Worm (Caenorhabditis elegans): ENCODE results near the gene R04D3.4.

R04D3.4 gene

DNA sequence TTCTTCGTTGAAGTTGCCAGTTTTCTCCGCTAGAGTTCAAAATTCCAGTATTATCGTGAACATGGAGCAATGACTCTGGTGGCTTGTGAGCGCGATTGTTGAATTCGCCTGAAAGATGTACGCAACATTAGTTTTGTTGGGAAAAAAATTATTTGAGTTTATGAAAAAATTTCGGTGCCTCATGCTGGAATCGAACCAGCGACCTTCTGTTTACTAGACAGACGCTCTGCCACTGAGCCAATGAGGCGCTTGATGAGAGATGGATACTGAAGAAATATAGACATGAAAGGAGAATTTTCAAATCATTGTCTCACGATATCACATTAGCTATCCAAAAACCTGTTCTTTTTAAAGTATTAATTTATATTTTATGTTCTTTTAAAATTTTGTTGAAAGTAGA lies 5.2 kb downstream of the R04D3.4 start:
- TF ChIP-seq ztf-23 (GFP tag; IDR thresholded peaks at IDR 0.05) = no peak
- no peak for TF ChIP-seq ref-1 (GFP tag; conservative IDR thresholded peaks at IDR 0.05)
- TF ChIP-seq cog-1 (tag; optimal IDR thresholded peaks at IDR 0.05) = no peak
- no peak for TF ChIP-seq ztf-29 (GFP tag; IDR thresholded peaks at IDR 0.05)
- TF ChIP-seq tab-1 (GFP tag; IDR thresholded peaks at IDR 0.05) = no peak
- peak; percentile 53; the same call in 1 of the 2 replicates for TF ChIP-seq flt-1 (GFP tag; IDR thresholded peaks at IDR 0.05)
- TF ChIP-seq T22C8.4 (GFP tag; IDR thresholded peaks at IDR 0.05) = no peak
- TF ChIP-seq klf-2 (GFP tag; conservative IDR thresholded peaks at IDR 0.05) = no peak

- no peak for TF ChIP-seq cog-1 (tag; optimal IDR thresholded peaks at IDR 0.05)
- TF ChIP-seq ztf-23 (GFP tag; IDR thresholded peaks at IDR 0.05) = no peak
- no peak for TF ChIP-seq ztf-29 (GFP tag; IDR thresholded peaks at IDR 0.05)
- TF ChIP-seq med-1 (GFP tag; optimal IDR thresholded peaks at IDR 0.05; ENCODE audit: insufficient read depth) = no peak
- TF ChIP-seq klf-2 (GFP tag; conservative IDR thresholded peaks at IDR 0.05) = no peak
- TF ChIP-seq T22C8.4 (GFP tag; IDR thresholded peaks at IDR 0.05) = no peak
- TF ChIP-seq flt-1 (GFP tag; IDR thresholded peaks at IDR 0.05) = no peak
- TF ChIP-seq ref-1 (GFP tag; conservative IDR thresholded peaks at IDR 0.05) = no peak
- TF ChIP-seq tab-1 (GFP tag; IDR thresholded peaks at IDR 0.05) = no peak
Observed at ce11 chrX:13278876-13279275, 9.7 kb downstream of the R04D3.4 start, which contains the start of gene phf-33. phf-33 (minus strand) TSS chrX:13278976.

DNA sequence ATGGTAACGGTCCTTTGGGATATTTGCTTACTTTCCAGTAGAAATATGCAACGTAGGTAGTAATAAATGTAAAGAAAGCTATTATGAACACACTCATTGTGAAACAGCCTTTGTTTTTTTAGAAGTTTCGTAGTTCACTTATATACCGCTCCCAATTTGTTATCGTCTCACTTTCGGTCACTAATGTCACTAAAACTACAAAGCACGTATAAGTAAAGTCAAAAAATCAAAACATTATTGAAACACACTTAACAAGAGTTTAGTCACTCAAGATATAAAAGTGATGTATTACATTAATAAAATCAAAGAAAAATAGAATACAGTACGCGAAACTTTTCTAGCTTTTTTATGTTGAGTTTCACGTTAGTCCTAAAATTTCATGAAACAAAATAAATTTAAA lies 14.5 kb downstream of the R04D3.4 start, which contains the start of gene cyp-14A3:
cyp-14A3 (minus strand) TSS at position 101 of the 400 bp plus-strand sequence.
- TF ChIP-seq ztf-29 (GFP tag; IDR thresholded peaks at IDR 0.05) (no peak), cog-1 (tag; optimal IDR thresholded peaks at IDR 0.05) (no peak), med-1 (GFP tag; optimal IDR thresholded peaks at IDR 0.05; ENCODE audit: insufficient read depth) (no peak), ref-1 (GFP tag; conservative IDR thresholded peaks at IDR 0.05) (no peak)

DNA sequence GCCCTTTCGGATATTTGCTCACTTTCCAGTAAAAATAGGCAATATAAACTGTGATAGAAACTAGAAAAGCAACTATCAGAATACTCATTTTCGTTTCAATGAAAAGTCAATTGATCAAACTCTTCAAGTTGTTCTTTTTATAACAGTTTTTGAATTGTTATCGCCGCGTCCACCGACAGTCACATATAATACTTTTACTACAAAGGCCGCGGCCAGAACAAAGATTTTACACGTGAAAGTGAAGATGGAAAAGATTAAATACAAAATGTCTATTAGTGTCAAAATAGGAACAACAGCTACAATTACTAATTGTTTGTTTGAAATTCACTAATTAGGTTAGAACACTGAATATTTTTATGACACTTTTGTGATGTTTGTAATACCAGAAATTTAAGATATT lies 19.0 kb downstream of the R04D3.4 start, which contains the start of gene cyp-14A2:
cyp-14A2 (minus strand) TSS at position 101 of the 400 bp plus-strand sequence.
- TF ChIP-seq klf-2 (GFP tag; conservative IDR thresholded peaks at IDR 0.05) = no peak
- TF ChIP-seq flt-1 (GFP tag; IDR thresholded peaks at IDR 0.05) = no peak
- no peak for TF ChIP-seq cog-1 (tag; optimal IDR thresholded peaks at IDR 0.05)
- TF ChIP-seq ref-1 (GFP tag; conservative IDR thresholded peaks at IDR 0.05) = no peak
- no peak for TF ChIP-seq ztf-29 (GFP tag; IDR thresholded peaks at IDR 0.05)
- TF ChIP-seq tab-1 (GFP tag; IDR thresholded peaks at IDR 0.05) = no peak

- TF ChIP-seq ztf-23 (GFP tag; IDR thresholded peaks at IDR 0.05) = no peak
- TF ChIP-seq tab-1 (GFP tag; IDR thresholded peaks at IDR 0.05) = no peak
- no peak for TF ChIP-seq cog-1 (tag; optimal IDR thresholded peaks at IDR 0.05)
- TF ChIP-seq T22C8.4 (GFP tag; IDR thresholded peaks at IDR 0.05) = no peak
- no peak for TF ChIP-seq med-1 (GFP tag; optimal IDR thresholded peaks at IDR 0.05; ENCODE audit: insufficient read depth)
- TF ChIP-seq flt-1 (GFP tag; IDR thresholded peaks at IDR 0.05) = no peak
- TF ChIP-seq klf-2 (GFP tag; conservative IDR thresholded peaks at IDR 0.05) = no peak
- no peak for TF ChIP-seq ref-1 (GFP tag; conservative IDR thresholded peaks at IDR 0.05)
- TF ChIP-seq ztf-29 (GFP tag; IDR thresholded peaks at IDR 0.05) = no peak
Observed at ce11 chrX:13267230-13267629, 21.4 kb downstream of the R04D3.4 start, which contains the start of gene cyp-14A1. cyp-14A1 (minus strand) TSS chrX:13267355.

ce11 chrX:13264550-13264949 lies 24.1 kb downstream of the R04D3.4 start:
- TF ChIP-seq cog-1 (tag; optimal IDR thresholded peaks at IDR 0.05) (peak; percentile 44), klf-2 (GFP tag; conservative IDR thresholded peaks at IDR 0.05) (peak; percentile 90), med-1 (GFP tag; optimal IDR thresholded peaks at IDR 0.05; ENCODE audit: insufficient read depth) (peak; percentile 28), ztf-29 (GFP tag; IDR thresholded peaks at IDR 0.05) (peak; percentile 88), flt-1 (GFP tag; IDR thresholded peaks at IDR 0.05) (peak; percentile 92), ztf-23 (GFP tag; IDR thresholded peaks at IDR 0.05) (peak; percentile 94), T22C8.4 (GFP tag; IDR thresholded peaks at IDR 0.05) (peak; percentile 89), tab-1 (GFP tag; IDR thresholded peaks at IDR 0.05) (peak; percentile 92), ref-1 (GFP tag; conservative IDR thresholded peaks at IDR 0.05) (peak; percentile 77)

DNA sequence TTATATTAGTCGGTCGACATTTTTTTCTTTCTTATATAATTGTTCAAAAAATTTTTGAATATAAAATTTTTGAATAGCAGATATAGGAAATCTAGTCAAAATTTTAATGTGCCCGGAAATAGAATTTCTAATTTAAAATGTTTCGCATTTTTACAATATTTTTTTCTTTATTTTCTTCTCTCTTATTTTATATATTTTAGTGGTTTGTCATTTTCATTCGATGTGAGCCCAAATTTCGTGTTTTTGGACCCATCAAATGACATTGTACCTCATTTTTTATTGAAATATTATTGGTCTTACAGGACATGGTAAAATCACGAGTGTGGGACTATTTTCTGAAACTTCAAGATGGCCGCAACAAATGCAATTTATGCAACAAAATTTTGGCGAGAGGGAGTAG lies 26.4 kb downstream of the R04D3.4 start, which contains the start of gene K09A11.1:
K09A11.1 (plus strand) TSS at position 301 of the 400 bp plus-strand sequence.
- TF ChIP-seq flt-1 (GFP tag; IDR thresholded peaks at IDR 0.05) (no peak), cog-1 (tag; optimal IDR thresholded peaks at IDR 0.05) (no peak), med-1 (GFP tag; optimal IDR thresholded peaks at IDR 0.05; ENCODE audit: insufficient read depth) (no peak), ztf-23 (GFP tag; IDR thresholded peaks at IDR 0.05) (no peak), tab-1 (GFP tag; IDR thresholded peaks at IDR 0.05) (no peak), ref-1 (GFP tag; conservative IDR thresholded peaks at IDR 0.05) (no peak), ztf-29 (GFP tag; IDR thresholded peaks at IDR 0.05) (no peak), T22C8.4 (GFP tag; IDR thresholded peaks at IDR 0.05) (no peak), klf-2 (GFP tag; conservative IDR thresholded peaks at IDR 0.05) (no peak)

DNA sequence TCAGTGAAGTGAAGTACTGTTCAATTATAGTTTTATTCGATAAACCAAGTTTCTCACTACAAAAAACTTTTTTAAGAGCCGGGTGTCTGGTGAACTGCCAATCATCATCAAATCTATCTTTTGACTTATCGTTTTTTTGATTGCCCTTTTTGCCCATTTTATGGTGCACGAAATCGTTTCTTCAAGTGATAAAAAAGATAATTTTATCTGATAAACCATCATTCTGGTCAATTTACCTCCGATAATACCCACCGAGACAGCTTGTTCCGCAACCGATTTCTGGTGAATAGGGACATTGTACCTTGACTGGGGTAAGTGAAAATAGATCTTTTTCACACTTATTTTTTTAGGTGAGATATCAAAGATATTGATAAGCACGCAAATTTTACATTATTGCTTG lies 31.0 kb downstream of the R04D3.4 start, which contains the start of gene K08H2.10:
K08H2.10 (plus strand) TSS at position 230 of the 400 bp plus-strand sequence.
- TF ChIP-seq flt-1 (GFP tag; IDR thresholded peaks at IDR 0.05) = no peak
- no peak for TF ChIP-seq ztf-29 (GFP tag; IDR thresholded peaks at IDR 0.05)
- TF ChIP-seq med-1 (GFP tag; optimal IDR thresholded peaks at IDR 0.05; ENCODE audit: insufficient read depth) = no peak
- TF ChIP-seq ref-1 (GFP tag; conservative IDR thresholded peaks at IDR 0.05) = no peak

- no peak for TF ChIP-seq ztf-23 (GFP tag; IDR thresholded peaks at IDR 0.05)
- no peak for TF ChIP-seq ref-1 (GFP tag; conservative IDR thresholded peaks at IDR 0.05)
- TF ChIP-seq tab-1 (GFP tag; IDR thresholded peaks at IDR 0.05) = no peak
- no peak for TF ChIP-seq ztf-29 (GFP tag; IDR thresholded peaks at IDR 0.05)
Observed at ce11 chrX:13251914-13252434, 36.6 kb downstream of the R04D3.4 start, which contains the start of gene nhr-32. nhr-32 (plus strand) TSS chrX:13251964.

DNA sequence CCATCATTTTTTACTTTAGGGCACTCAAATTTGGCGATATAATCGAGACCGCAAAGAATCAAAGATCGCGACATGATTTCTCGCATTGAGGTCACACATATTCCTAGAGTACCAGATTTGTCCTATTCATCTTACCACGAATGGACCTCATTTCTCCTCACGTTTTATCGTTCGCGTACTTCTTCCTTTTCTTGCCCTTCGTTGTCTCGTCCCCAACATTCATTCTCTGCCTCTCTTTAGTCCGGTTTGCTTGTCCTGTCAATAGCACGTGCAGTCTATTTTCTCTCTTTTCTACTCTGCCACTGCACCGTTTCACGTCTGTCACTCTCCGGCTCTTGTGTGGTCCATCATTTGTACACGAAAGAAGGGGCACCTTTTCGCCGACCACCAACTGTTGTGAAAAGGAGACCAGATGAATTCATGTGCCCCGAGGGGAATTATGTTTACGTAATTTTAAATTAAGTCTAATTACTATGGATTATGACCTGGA lies 37.2 kb downstream of the R04D3.4 start:
- TF ChIP-seq cog-1 (tag; optimal IDR thresholded peaks at IDR 0.05) (peak; percentile 30), flt-1 (GFP tag; IDR thresholded peaks at IDR 0.05) (0 out of 2 replicates have a peak, but pooled peaks have one; percentile 51), ref-1 (GFP tag; conservative IDR thresholded peaks at IDR 0.05) (no peak)

Measured in whole organism, midembryonic.